Worm (Caenorhabditis elegans) whole organism, L4/young adult: ENCODE data around the gene R04B3.2.

Source experiments
- W03F9.2 ChIP-seq: fragments of 150-350 bp; optimal IDR thresholded peaks from 2 replicates; lab custom pipeline; 2014; ENCODE audit warnings: missing biosample characterization, missing genetic modification characterization
- dao-5 ChIP-seq: sonication (generic microtip); optimal IDR thresholded peaks from 2 replicates; lab custom pipeline; 2016; ENCODE audit warnings: missing genotype, missing genetic modification characterization, moderate library complexity, missing compliant biosample characterization
- him-1 ChIP-seq: sonication (generic microtip); optimal IDR thresholded peaks from 2 replicates; lab custom pipeline; 2016; ENCODE audit warnings: missing genotype, missing genetic modification reagents, missing genetic modification characterization, missing compliant biosample characterization

ce11 chrX:2432459-2432858 lies 41.1 kb downstream of the R04B3.2 start:
- TF ChIP-seq W03F9.2 (no peak), him-1 (no peak), dao-5 (no peak)
